Fruit fly (Drosophila melanogaster) whole organism, embryonic: ENCODE results near the gene ssp3.

Source experiments
- Ada2b ChIP-seq: fragments of 200-800 bp; sonication (Bioruptor generic); IDR thresholded peaks from 2 replicates; pipeline ENCODE4 v1.3.6; 2022; ENCODE audit warnings: missing biosample characterization, missing genetic modification characterization
- CG10959 ChIP-seq: fragments of 200-800 bp; sonication (Bioruptor generic); IDR thresholded peaks from 2 replicates; pipeline ENCODE4 v1.3.6; 2022; ENCODE audit warnings: missing biosample characterization, missing genetic modification characterization
- CG12219 ChIP-seq: fragments of 200-800 bp; sonication (Bioruptor generic); optimal IDR thresholded peaks from 3 replicates; lab custom pipeline; 2018; ENCODE audit warnings: missing biosample characterization, mild to moderate bottlenecking, missing genetic modification characterization
- CG15696 ChIP-seq: fragments of 200-800 bp; sonication (Bioruptor generic); optimal IDR thresholded peaks from 2 replicates; lab custom pipeline; 2019; ENCODE audit warnings: missing biosample characterization, mild to moderate bottlenecking, missing genetic modification characterization, moderate library complexity
- CG1603 ChIP-seq: fragments of 200-800 bp; sonication (Bioruptor generic); optimal IDR thresholded peaks from 2 replicates; lab custom pipeline; 2019; ENCODE audit warnings: missing biosample characterization, mild to moderate bottlenecking, missing genetic modification characterization, moderate library complexity
- CG17385 ChIP-seq: fragments of 200-800 bp; sonication (Bioruptor generic); optimal IDR thresholded peaks from 3 replicates; lab custom pipeline; 2018; ENCODE audit warnings: missing biosample characterization, mild to moderate bottlenecking, missing genetic modification characterization
- CG18262 ChIP-seq: fragments of 200-800 bp; optimal IDR thresholded peaks from 3 replicates; lab custom pipeline; 2019; ENCODE audit warnings: missing biosample characterization, mild to moderate bottlenecking, missing genetic modification characterization, moderate library complexity
- CG2678 ChIP-seq: fragments of 200-800 bp; sonication (Bioruptor generic); optimal IDR thresholded peaks from 3 replicates; lab custom pipeline; 2019; ENCODE audit warnings: missing biosample characterization, mild to moderate bottlenecking, missing genetic modification characterization, moderate library complexity
- CG31365 ChIP-seq: fragments of 200-800 bp; sonication (Bioruptor generic); optimal IDR thresholded peaks from 2 replicates; lab custom pipeline; 2018; ENCODE audit warnings: missing biosample characterization, mild to moderate bottlenecking, missing genetic modification characterization
- CG3726 ChIP-seq: fragments of 200-800 bp; sonication (Bioruptor generic); IDR thresholded peaks from 3 replicates; pipeline ENCODE4, ENCODE4 v1.3.6; 2022; ENCODE audit warnings: missing biosample characterization, missing genetic modification characterization
- CG5245 ChIP-seq: fragments of 200-800 bp; sonication (Bioruptor generic); optimal IDR thresholded peaks from 3 replicates; lab custom pipeline; 2016; ENCODE audit warnings: missing biosample characterization, missing genetic modification characterization
- CG5953 ChIP-seq: fragments of 200-800 bp; sonication (Bioruptor generic); IDR thresholded peaks from 2 replicates; pipeline ENCODE4 v1.3.6; 2022; ENCODE audit warnings: missing biosample characterization, missing genetic modification characterization
- CG6791 ChIP-seq: fragments of 200-800 bp; sonication (Bioruptor generic); IDR thresholded peaks from 3 replicates; pipeline ENCODE4 v1.3.6; 2022; ENCODE audit warnings: missing biosample characterization, missing genetic modification characterization; ENCODE audit not compliant: partially characterized antibody
- CG9215 ChIP-seq: fragments of 200-800 bp; sonication (Bioruptor generic); IDR thresholded peaks from 2 replicates; pipeline ENCODE4 v1.3.6; 2022; ENCODE audit warnings: missing biosample characterization, missing genetic modification characterization
- CG9797 ChIP-seq: fragments of 200-800 bp; sonication (Bioruptor generic); optimal IDR thresholded peaks from 3 replicates; lab custom pipeline; 2018; ENCODE audit warnings: missing biosample characterization, mild to moderate bottlenecking, missing genetic modification characterization
- HLH3B ChIP-seq: fragments of 200-800 bp; sonication (Bioruptor generic); IDR thresholded peaks from 2 replicates; pipeline ENCODE4 v1.3.6; 2022; ENCODE audit warnings: missing biosample characterization, missing genetic modification characterization
- Mad ChIP-seq: fragments of 200-800 bp; sonication (Bioruptor generic); optimal IDR thresholded peaks from 2 replicates; lab custom pipeline; 2016; ENCODE audit warnings: missing biosample characterization, missing genetic modification characterization
- Med ChIP-seq: fragments of 200-800 bp; sonication (Bioruptor generic); peaks from one replicate; lab custom pipeline; 2016; ENCODE audit warnings: missing biosample characterization, missing genetic modification characterization, mild to moderate bottlenecking, inconsistent platforms, moderate library complexity
- Optix ChIP-seq: fragments of 200-800 bp; sonication (Bioruptor generic); IDR thresholded peaks from 3 replicates; pipeline ENCODE4 v1.3.6; 2022; ENCODE audit warnings: missing biosample characterization, missing genetic modification characterization
- ab ChIP-seq: fragments of 200-800 bp; sonication (Bioruptor generic); optimal IDR thresholded peaks from 2 replicates; lab custom pipeline; 2016; ENCODE audit warnings: missing biosample characterization, missing genetic modification characterization
- br ChIP-seq: fragments of >200 bp; optimal IDR thresholded peaks from 2 replicates; lab custom pipeline; 2017
- bsh ChIP-seq, 2 experiments: fragments of 200-800 bp; sonication (Bioruptor generic); optimal IDR thresholded peaks; 2 replicates each; lab custom pipeline; 2017 to 2018; ENCODE audit warnings: mild to moderate bottlenecking in 2 of 2, missing biosample characterization in 2 of 2, missing genetic modification characterization in 2 of 2, moderate library complexity in 1 of 2
- cas ChIP-seq: fragments of 200-800 bp; sonication (Bioruptor generic); IDR thresholded peaks from 2 replicates; pipeline ENCODE4 v1.3.6; 2022; ENCODE audit warnings: missing biosample characterization, missing genetic modification characterization
- chinmo ChIP-seq: fragments of 200-800 bp; sonication (Bioruptor generic); IDR thresholded peaks from 4 replicates; pipeline ENCODE4 v1.3.6; 2022; ENCODE audit warnings: missing biosample characterization, missing genetic modification characterization; ENCODE audit not compliant: partially characterized antibody
- croc ChIP-seq: fragments of 200-800 bp; sonication (Bioruptor generic); conservative IDR thresholded peaks from 3 replicates; pipeline ENCODE4 v1.3.6; 2022; ENCODE audit warnings: missing biosample characterization, missing genetic modification characterization
- dan ChIP-seq: fragments of 200-800 bp; sonication (Bioruptor generic); IDR thresholded peaks from 2 replicates; pipeline ENCODE4 v1.3.6; 2022; ENCODE audit warnings: missing biosample characterization, missing genetic modification characterization
- dysf ChIP-seq: fragments of 200-800 bp; sonication (Bioruptor generic); IDR thresholded peaks from 3 replicates; pipeline ENCODE4 v1.3.6; 2022; ENCODE audit warnings: missing biosample characterization, missing genetic modification characterization
- emc ChIP-seq: fragments of 200-800 bp; sonication (Bioruptor generic); optimal IDR thresholded peaks from 2 replicates; lab custom pipeline; 2016; ENCODE audit warnings: missing biosample characterization, missing genetic modification characterization
- gcm ChIP-seq: fragments of 200-800 bp; sonication (Bioruptor generic); optimal IDR thresholded peaks from 2 replicates; lab custom pipeline; 2019; ENCODE audit warnings: missing biosample characterization, mild to moderate bottlenecking, missing genetic modification characterization, moderate library complexity
- gem ChIP-seq: fragments of 200-800 bp; sonication (Bioruptor generic); optimal IDR thresholded peaks from 2 replicates; lab custom pipeline; 2019; ENCODE audit warnings: missing biosample characterization, mild to moderate bottlenecking, missing genetic modification characterization, moderate library complexity
- grau ChIP-seq: fragments of 200-800 bp; optimal IDR thresholded peaks from 3 replicates; lab custom pipeline; 2019; ENCODE audit warnings: missing biosample characterization, mild to moderate bottlenecking, missing genetic modification characterization, moderate library complexity
- gt ChIP-seq: fragments of 200-800 bp; sonication (Bioruptor generic); IDR thresholded peaks from 2 replicates; pipeline ENCODE4 v1.3.6; 2022; ENCODE audit warnings: missing biosample characterization, missing genetic modification characterization
- ham ChIP-seq: fragments of 200-800 bp; sonication (Bioruptor generic); IDR thresholded peaks from 2 replicates; pipeline ENCODE4 v1.3.6; 2022; ENCODE audit warnings: missing biosample characterization, missing genetic modification characterization
- jing ChIP-seq: fragments of 200-800 bp; sonication (Bioruptor generic); optimal IDR thresholded peaks from 2 replicates; lab custom pipeline; 2018; ENCODE audit warnings: missing biosample characterization, mild to moderate bottlenecking, missing genetic modification characterization
- kay ChIP-seq: fragments of 200-800 bp; sonication (Bioruptor generic); optimal IDR thresholded peaks from 2 replicates; lab custom pipeline; 2016; ENCODE audit warnings: missing biosample characterization, missing genetic modification characterization
- ken ChIP-seq: fragments of 200-800 bp; sonication (Bioruptor generic); IDR thresholded peaks from 3 replicates; pipeline ENCODE4 v1.3.6; 2022; ENCODE audit warnings: missing biosample characterization, missing genetic modification characterization
- kni ChIP-seq: fragments of 200-800 bp; sonication (Bioruptor generic); optimal IDR thresholded peaks from 3 replicates; lab custom pipeline; 2017; ENCODE audit warnings: mild to moderate bottlenecking, missing biosample characterization, missing genetic modification reagents, missing genetic modification characterization
- oc ChIP-seq: fragments of 200-800 bp; sonication (Bioruptor generic); optimal IDR thresholded peaks from 2 replicates; lab custom pipeline; 2018; ENCODE audit warnings: missing biosample characterization, mild to moderate bottlenecking, missing genetic modification characterization, moderate library complexity
- peb ChIP-seq: fragments of 200-800 bp; sonication (Bioruptor generic); IDR thresholded peaks from 2 replicates; pipeline ENCODE4 v1.3.6; 2022; ENCODE audit warnings: missing biosample characterization, missing genetic modification characterization
- sc ChIP-seq, 3 experiments: fragments of >200 bp in 2 of 3; fragments of 200-800 bp in 1 of 3; sonication (Bioruptor generic) in 1 of 3; optimal IDR thresholded peaks; 2 replicates in 2 of 3; 3 replicates in 1 of 3; lab custom pipeline; 2017; ENCODE audit warnings: mild to moderate bottlenecking in 1 of 3, missing biosample characterization in 1 of 3, missing genetic modification characterization in 1 of 3, missing genetic modification reagents in 1 of 3
- schlank ChIP-seq: fragments of 200-800 bp; sonication (Bioruptor generic); optimal IDR thresholded peaks from 2 replicates; lab custom pipeline; 2018; ENCODE audit warnings: missing biosample characterization, mild to moderate bottlenecking, missing genetic modification characterization
- scrt ChIP-seq: fragments of 200-800 bp; sonication (Bioruptor generic); optimal IDR thresholded peaks from 2 replicates; lab custom pipeline; 2018; ENCODE audit warnings: missing biosample characterization, mild to moderate bottlenecking, missing genetic modification characterization, moderate library complexity
- sob ChIP-seq: fragments of 200-800 bp; sonication (Bioruptor generic); IDR thresholded peaks from 2 replicates; pipeline ENCODE4 v1.3.6; 2022; ENCODE audit warnings: missing biosample characterization, missing genetic modification characterization
- sug ChIP-seq: fragments of 200-800 bp; optimal IDR thresholded peaks from 2 replicates; lab custom pipeline; 2019; ENCODE audit warnings: missing biosample characterization, mild to moderate bottlenecking, missing genetic modification characterization, moderate library complexity
- ttk ChIP-seq: fragments of 200-800 bp; sonication (Bioruptor generic); IDR thresholded peaks from 2 replicates; pipeline ENCODE4 v2.1.2; 2022; ENCODE audit warnings: missing biosample characterization, missing genetic modification characterization
- unc-4 ChIP-seq: fragments of 200-800 bp; sonication (Bioruptor generic); IDR thresholded peaks from 2 replicates; pipeline ENCODE4 v1.3.6; 2022; ENCODE audit warnings: missing biosample characterization, missing genetic modification characterization; ENCODE audit not compliant: partially characterized antibody
- z ChIP-seq: fragments of 200-800 bp; sonication (Bioruptor generic); IDR thresholded peaks from 3 replicates; pipeline ENCODE4 v1.3.6; 2022; ENCODE audit warnings: missing biosample characterization, missing genetic modification characterization

The ssp3 gene

DNA sequence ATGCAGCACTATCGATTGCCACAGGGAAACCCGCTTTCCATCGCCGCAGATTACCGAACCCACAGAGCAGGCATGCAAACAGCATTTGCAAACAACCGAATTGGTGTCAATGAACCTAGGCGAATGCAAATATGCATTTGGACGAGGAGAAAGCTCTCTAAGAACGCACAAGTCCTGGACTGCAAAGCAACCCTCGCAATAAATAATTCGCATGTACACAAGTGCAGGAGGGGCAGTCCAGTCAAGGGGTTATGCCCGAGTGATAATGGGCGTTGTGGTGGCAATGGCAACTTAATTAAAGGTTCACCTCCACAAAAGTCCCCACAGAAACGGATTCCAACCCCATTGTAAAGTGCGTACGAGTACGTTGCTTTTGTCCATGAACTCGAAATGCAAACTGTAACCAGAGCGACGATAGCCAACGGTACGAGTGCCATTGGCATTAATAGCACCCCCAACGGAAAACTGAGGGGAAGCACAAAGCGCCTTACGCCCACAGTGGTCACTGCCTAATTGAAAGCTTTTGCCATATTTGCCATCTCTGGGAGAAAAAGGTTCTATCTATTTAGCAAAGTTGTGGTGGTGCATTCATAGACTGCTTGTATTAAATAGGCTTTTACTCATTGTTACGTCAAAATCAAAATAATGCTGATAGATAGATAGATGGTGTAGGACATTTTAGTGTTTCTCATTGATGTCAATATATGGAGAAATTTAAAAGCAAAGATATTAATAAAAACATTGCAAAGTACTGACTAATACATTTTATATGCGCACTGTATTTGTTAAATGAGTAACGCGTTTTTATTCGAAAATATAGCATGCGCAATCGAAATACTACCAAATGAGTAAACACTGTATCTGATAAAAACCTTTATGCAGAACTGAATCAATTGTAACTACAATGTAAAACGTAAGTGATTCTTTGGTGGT, 39.3 kb upstream of the ssp3 start (continued):
- TF ChIP-seq Med (GFP tag; lab: Kevin White, UChicago) (peak; percentile 55), ab (GFP tag; lab: Kevin White, UChicago) (no peak), CG2678 (tag; lab: Kevin White, UChicago) (peak; percentile 44), CG18262 (tag; lab: Kevin White, UChicago) (peak; percentile 25), bsh (GFP tag; optimal IDR thresholded peaks at IDR 0.05; lab: Kevin White, UChicago) (peak in 1 of 2 experiments; percentile 15), sc (optimal IDR thresholded peaks at IDR 0.05; lab: Kevin White, UChicago) (no peak), sc (GFP tag; optimal IDR thresholded peaks at IDR 0.05; lab: Kevin White, UChicago) (no peak), CG5245 (no peak), Optix (GFP tag; lab: Robert Waterston, UW) (0 out of 3 replicates have a peak, but pooled peaks have one; percentile 19), HLH3B (no peak), grau (tag; lab: Kevin White, UChicago) (peak; percentile 84), schlank (tag; lab: Kevin White, UChicago) (no peak), CG9215 (GFP tag; lab: Robert Waterston, UW) (0 out of 2 replicates have a peak, but pooled peaks have one; percentile 12), CG1603 (tag; lab: Kevin White, UChicago) (no peak), CG17385 (GFP tag; lab: Kevin White, UChicago) (peak; percentile 3)

DNA sequence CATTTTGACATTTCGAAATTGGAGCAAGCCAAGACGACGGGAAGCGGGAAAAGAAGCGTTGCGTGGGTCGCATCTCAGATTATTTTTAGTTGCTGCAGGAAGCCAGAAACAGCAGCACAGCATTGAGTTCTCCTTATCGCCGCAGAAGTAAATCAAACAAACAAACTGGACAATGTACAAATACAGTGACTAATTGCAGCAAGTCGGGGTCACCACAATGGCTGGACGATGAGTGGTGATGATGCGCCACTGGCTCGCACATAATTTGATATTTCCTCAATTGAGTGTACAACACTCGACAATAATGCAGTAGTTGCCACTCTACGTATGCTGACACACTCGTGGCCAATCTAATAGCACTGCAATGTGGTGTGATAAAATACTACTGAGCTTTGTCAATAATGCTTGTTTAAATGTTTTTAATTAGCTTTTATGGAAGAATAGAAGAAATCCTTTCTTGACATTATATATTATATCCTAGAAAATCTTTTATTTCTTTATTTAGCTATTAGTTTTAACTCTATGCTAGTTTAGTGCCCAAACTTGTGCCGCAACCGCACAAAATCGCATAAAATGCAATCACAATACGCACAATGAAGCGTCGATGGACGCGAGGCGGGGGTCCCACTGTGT, 38.3 kb upstream of the ssp3 start:
- TF ChIP-seq scrt (GFP tag; lab: Kevin White, UChicago) (no peak), jing (GFP tag; lab: Kevin White, UChicago) (no peak), cas (no peak), peb (GFP tag; lab: Robert Waterston, UW) (no peak), CG12219 (GFP tag; lab: Kevin White, UChicago) (no peak), kni (no peak), CG9797 (GFP tag; lab: Kevin White, UChicago) (no peak), CG31365 (tag; lab: Kevin White, UChicago) (no peak), Mad (GFP tag; lab: Kevin White, UChicago) (no peak), ab (GFP tag; lab: Kevin White, UChicago) (no peak), sug (no peak), CG10959 (no peak), CG3726 (GFP tag; lab: Robert Waterston, UW) (no peak), Ada2b (GFP tag; lab: Robert Waterston, UW) (no peak), z (GFP tag; lab: Robert Waterston, UW) (peak; percentile 33; the same call in 1 of the 3 replicates), gt (GFP tag; lab: Robert Waterston, UW) (no peak), dan (GFP tag; lab: Robert Waterston, UW) (no peak), kay (GFP tag; lab: Kevin White, UChicago) (no peak), emc (GFP tag; lab: Kevin White, UChicago) (no peak), unc-4 (no peak), croc (GFP tag; lab: Robert Waterston, UW) (no peak), sob (GFP tag; lab: Robert Waterston, UW) (no peak), CG6791 (GFP tag; lab: Robert Waterston, UW) (no peak), ham (GFP tag; lab: Robert Waterston, UW) (no peak), br (lab: Kevin White, UChicago) (no peak), dysf (GFP tag; lab: Robert Waterston, UW) (no peak), chinmo (GFP tag; lab: Robert Waterston, UW) (no peak), oc (tag; lab: Kevin White, UChicago) (no peak), CG15696 (tag; lab: Kevin White, UChicago) (peak; percentile 1), gcm (GFP tag; lab: Kevin White, UChicago) (peak; percentile 43), gem (tag; lab: Kevin White, UChicago) (peak; percentile 69), ken (no peak), ttk (GFP tag; lab: Robert Waterston, UW) (no peak), CG5953 (GFP tag; lab: Robert Waterston, UW) (no peak)
